Worm (Caenorhabditis elegans) whole organism, late embryonic: ENCODE results near the gene B0334.10.

Source experiments
- F13H6.1 ChIP-seq: sonication (generic microtip); optimal IDR thresholded peaks from 2 replicates; lab custom pipeline; 2016; ENCODE audit warnings: missing genetic modification characterization, missing compliant biosample characterization
- Y22D7AL.16 ChIP-seq: sonication (generic microtip); optimal IDR thresholded peaks from 2 replicates; lab custom pipeline; 2016; ENCODE audit warnings: missing genetic modification characterization, missing compliant biosample characterization
- ceh-18 ChIP-seq: sonication (generic microtip); optimal IDR thresholded peaks from 2 replicates; lab custom pipeline; 2016; ENCODE audit warnings: missing genetic modification characterization, missing compliant biosample characterization
- dmd-4 ChIP-seq: sonication (generic microtip); optimal IDR thresholded peaks from 2 replicates; lab custom pipeline; 2016; ENCODE audit warnings: borderline replicate concordance, missing genetic modification characterization, missing compliant biosample characterization
- nfya-1 ChIP-seq: sonication (generic microtip); optimal IDR thresholded peaks from 2 replicates; lab custom pipeline; 2017; ENCODE audit warnings: missing genetic modification characterization, mild to moderate bottlenecking, missing compliant biosample characterization, antibody characterized with exemption, moderate library complexity
- npax-4 ChIP-seq: sonication (generic microtip); optimal IDR thresholded peaks from 2 replicates; lab custom pipeline; 2016; ENCODE audit warnings: missing genetic modification characterization, missing compliant biosample characterization
- pqm-1 ChIP-seq: sonication (generic microtip); optimal IDR thresholded peaks from 2 replicates; lab custom pipeline; 2016; ENCODE audit warnings: missing genetic modification characterization, missing compliant biosample characterization
- tbx-2 ChIP-seq: sonication (generic microtip); optimal IDR thresholded peaks from 2 replicates; lab custom pipeline; 2016; ENCODE audit warnings: missing genetic modification characterization, missing compliant biosample characterization
- unc-3 ChIP-seq, 2 experiments: fragments of 200-800 bp in 1 of 2; sonication (Bioruptor generic) in 1 of 2; sonication (generic microtip) in 1 of 2; conservative IDR thresholded peaks in 1 of 2; optimal IDR thresholded peaks in 1 of 2; 2 replicates each; pipeline versions ENCODE4 v1.3.6 to Lab custom; 2016 to 2022; ENCODE audit warnings: missing compliant biosample characterization in 2 of 2, missing genetic modification characterization in 2 of 2, missing genetic modification reagents in 1 of 2

DNA sequence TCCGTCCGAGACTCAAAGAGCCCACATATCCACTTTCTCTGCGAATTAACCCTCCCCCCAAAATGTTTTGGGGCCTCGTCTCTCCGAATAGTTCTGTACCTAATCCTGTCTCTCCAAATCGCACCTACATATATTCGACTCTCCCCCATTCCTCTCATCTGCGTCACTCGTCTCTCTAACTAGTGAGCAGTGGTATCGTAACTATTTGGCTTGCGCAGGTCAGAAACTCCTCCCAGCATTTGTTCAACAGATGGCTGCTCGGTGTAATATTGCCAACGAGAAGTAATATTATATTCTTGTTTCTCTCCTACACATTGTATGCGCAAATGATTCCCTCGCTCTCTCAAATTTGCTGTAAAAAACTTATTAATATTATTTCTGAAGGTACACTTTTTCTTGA, 37.4 kb downstream of the B0334.10 start, which contains the start of gene F54D5.24:
- TF ChIP-seq unc-3 (GFP tag; conservative IDR thresholded peaks at IDR 0.05; lab: Robert Waterston, UW) (no peak), unc-3 (tag; optimal IDR thresholded peaks at IDR 0.05; lab: Kevin White, UChicago) (no peak), tbx-2 (tag; lab: Kevin White, UChicago) (peak; percentile 5), nfya-1 (no peak), pqm-1 (tag; lab: Kevin White, UChicago) (no peak), ceh-18 (tag; lab: Kevin White, UChicago) (no peak), F13H6.1 (tag; lab: Kevin White, UChicago) (no peak), Y22D7AL.16 (tag; lab: Kevin White, UChicago) (no peak), dmd-4 (tag; lab: Kevin White, UChicago) (no peak), npax-4 (tag; lab: Kevin White, UChicago) (no peak)
